Worm (Caenorhabditis elegans): ENCODE data around the gene gmeb-3.

ce11 chrIII:3800934-3801252 lies 32.6 kb downstream of the gmeb-3 start:
- TF ChIP-seq nhr-28 (tag; optimal IDR thresholded peaks at IDR 0.05): no peak
- no peak for TF ChIP-seq ztf-4 (tag; optimal IDR thresholded peaks at IDR 0.05)
- TF ChIP-seq ces-1 (GFP tag; optimal IDR thresholded peaks at IDR 0.05): no peak
- TF ChIP-seq ztf-11 (tag; optimal IDR thresholded peaks at IDR 0.05): no peak
- TF ChIP-seq nhr-11 (tag; optimal IDR thresholded peaks at IDR 0.05): no peak
